Worm (Caenorhabditis elegans) whole organism, early embryonic: ENCODE results near the gene srw-60.

Experiments
- B0310.2 ChIP-seq: sonication (generic microtip); optimal IDR thresholded peaks from 2 replicates; lab custom pipeline; 2016; ENCODE audit warnings: mild to moderate bottlenecking, missing genetic modification characterization, missing compliant biosample characterization
- F13C5.2 ChIP-seq: sonication (generic microtip); optimal IDR thresholded peaks from 2 replicates; lab custom pipeline; 2017; ENCODE audit warnings: mild to moderate bottlenecking, missing genetic modification characterization, inconsistent platforms, missing compliant biosample characterization
- aly-1 ChIP-seq: sonication (generic microtip); optimal IDR thresholded peaks from 2 replicates; lab custom pipeline; 2016; ENCODE audit warnings: missing genetic modification characterization, missing compliant biosample characterization
- ama-1 ChIP-seq: fragments of 150-350 bp; optimal IDR thresholded peaks from 2 replicates; lab custom pipeline; 2014
- ceh-13 ChIP-seq: fragments of 200-800 bp; sonication (Bioruptor generic); optimal IDR thresholded peaks from 2 replicates; lab custom pipeline; 2018; ENCODE audit warnings: mild to moderate bottlenecking, missing genetic modification characterization, missing compliant biosample characterization
- ceh-36 ChIP-seq: sonication (generic microtip); optimal IDR thresholded peaks from 2 replicates; lab custom pipeline; 2016; ENCODE audit warnings: missing genetic modification characterization, inconsistent platforms, missing compliant biosample characterization
- ets-7 ChIP-seq: sonication (generic microtip); optimal IDR thresholded peaks from 2 replicates; lab custom pipeline; 2016; ENCODE audit warnings: missing genotype, missing genetic modification characterization, missing compliant biosample characterization
- flt-1 ChIP-seq: fragments of 200-800 bp; sonication (Bioruptor generic); IDR thresholded peaks from 2 replicates; pipeline ENCODE4 v1.3.6; 2022; ENCODE audit warnings: missing genetic modification characterization, missing compliant biosample characterization
- hmbx-1 ChIP-seq: sonication (generic microtip); optimal IDR thresholded peaks from 2 replicates; lab custom pipeline; 2016; ENCODE audit warnings: mild to moderate bottlenecking, missing genetic modification characterization, missing compliant biosample characterization
- hmg-4 ChIP-seq: fragments of 200-800 bp; sonication (Bioruptor generic); optimal IDR thresholded peaks from 2 replicates; lab custom pipeline; 2018; ENCODE audit warnings: mild to moderate bottlenecking, missing genetic modification characterization, missing compliant biosample characterization
- hnd-1 ChIP-seq: sonication (generic microtip); optimal IDR thresholded peaks from 2 replicates; lab custom pipeline; 2016; ENCODE audit warnings: missing genetic modification characterization, missing compliant biosample characterization
- pes-1 ChIP-seq: fragments of 200-800 bp; sonication (Bioruptor generic); IDR thresholded peaks from 2 replicates; pipeline ENCODE4 v1.3.6; 2022; ENCODE audit warnings: missing genetic modification reagents, missing genetic modification characterization, missing compliant biosample characterization
- scrt-1 ChIP-seq: fragments of 200-800 bp; sonication (Bioruptor generic); IDR thresholded peaks from 2 replicates; pipeline ENCODE4 v1.3.6; 2022; ENCODE audit warnings: missing genetic modification characterization, missing compliant biosample characterization
- sea-1 ChIP-seq: fragments of 200-800 bp; sonication (Bioruptor generic); conservative IDR thresholded peaks from 2 replicates; pipeline ENCODE4 v1.3.6; 2022; ENCODE audit warnings: missing genetic modification characterization, missing compliant biosample characterization
- tbx-11 ChIP-seq: fragments of 200-800 bp; sonication (Bioruptor generic); IDR thresholded peaks from 2 replicates; pipeline ENCODE4 v1.3.6; 2022; ENCODE audit warnings: missing genetic modification characterization, missing compliant biosample characterization
- tbx-37 ChIP-seq: fragments of 200-800 bp; sonication (Bioruptor generic); conservative IDR thresholded peaks from 2 replicates; pipeline ENCODE4 v1.3.6; 2022; ENCODE audit warnings: missing genetic modification reagents, missing genetic modification characterization, missing compliant biosample characterization
- tra-4 ChIP-seq: sonication (generic microtip); optimal IDR thresholded peaks from 2 replicates; lab custom pipeline; 2017; ENCODE audit warnings: missing genetic modification characterization, missing compliant biosample characterization

The srw-60 gene

DNA sequence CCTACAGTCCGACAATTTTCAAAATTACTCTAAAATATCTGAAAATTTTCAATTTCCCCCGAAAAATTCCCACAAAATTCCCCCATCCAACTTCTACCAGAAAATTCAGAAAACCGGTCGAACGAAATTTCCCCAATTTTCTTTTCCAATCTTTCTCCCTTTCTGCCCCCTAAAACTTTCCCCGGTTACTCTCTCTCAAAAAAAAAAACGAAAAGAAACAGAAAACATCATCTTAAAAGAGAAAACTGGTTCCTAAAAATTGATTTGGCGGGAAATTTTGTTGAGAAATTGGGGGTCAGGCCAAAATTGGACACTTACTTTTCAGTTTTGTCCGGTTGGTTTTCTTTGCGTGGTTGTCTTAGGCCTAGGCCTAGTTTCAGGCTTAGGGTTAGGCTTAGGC is 19.2 kb downstream of the srw-60 start:
- TF ChIP-seq scrt-1, result no peak
- TF ChIP-seq hnd-1 (tag; lab: Kevin White, UChicago), result no peak
- TF ChIP-seq tra-4 (tag; lab: Kevin White, UChicago), result no peak

DNA sequence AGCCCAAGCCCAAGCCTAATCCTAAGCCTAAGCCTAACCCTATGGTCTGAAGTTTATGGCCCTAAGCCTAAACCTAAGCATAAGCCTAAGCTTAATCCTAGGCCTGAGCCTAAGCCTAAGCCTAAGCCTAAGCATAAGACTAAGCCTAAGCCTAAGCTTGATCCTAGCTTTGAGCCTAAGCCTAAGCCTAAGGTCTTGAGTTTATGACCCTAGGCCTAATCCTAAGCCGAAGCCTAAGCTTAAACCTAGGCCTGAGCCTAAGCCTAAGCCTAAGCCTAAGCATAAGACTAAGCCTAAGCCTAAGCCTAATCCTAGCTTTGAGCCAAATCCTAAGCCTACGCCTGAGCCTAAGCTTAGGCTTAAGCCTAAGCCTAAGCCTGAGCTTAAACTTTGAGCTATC is 20.7 kb downstream of the srw-60 start:
- TF ChIP-seq F13C5.2, result no peak
- no peak for TF ChIP-seq B0310.2 (tag; lab: Kevin White, UChicago)
- TF ChIP-seq tra-4 (tag; lab: Kevin White, UChicago), result no peak
- no peak for TF ChIP-seq pes-1 (GFP tag; lab: Robert Waterston, UW)
- no peak for TF ChIP-seq sea-1 (GFP tag; lab: Robert Waterston, UW)
- no peak for TF ChIP-seq ama-1
- no peak for TF ChIP-seq scrt-1
- TF ChIP-seq ceh-36 (tag; lab: Kevin White, UChicago), result peak; percentile 95

DNA sequence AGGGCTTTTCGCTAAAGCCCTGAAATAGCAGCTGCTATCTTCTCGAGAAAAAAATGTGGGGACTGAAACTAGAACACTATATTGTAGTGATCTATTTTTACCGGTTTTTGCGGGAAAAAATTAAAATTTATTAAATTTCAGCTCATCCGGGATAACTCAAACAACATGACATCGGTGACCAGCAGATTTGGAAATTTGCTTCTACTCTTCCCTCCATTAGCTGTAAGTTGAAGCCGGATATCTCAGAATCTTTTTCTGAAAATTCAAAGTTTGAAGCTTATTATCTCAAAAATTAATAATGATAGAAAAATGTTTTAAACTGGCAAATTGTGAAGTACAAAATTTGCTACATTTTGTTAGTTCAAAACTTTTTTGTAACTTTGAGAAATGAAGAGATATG is 26.0 kb downstream of the srw-60 start:
- no peak for TF ChIP-seq aly-1
- TF ChIP-seq tra-4 (tag; lab: Kevin White, UChicago), result no peak
- no peak for TF ChIP-seq hnd-1 (tag; lab: Kevin White, UChicago)
- no peak for TF ChIP-seq ets-7 (tag; lab: Kevin White, UChicago)
- no peak for TF ChIP-seq tbx-37 (GFP tag; lab: Robert Waterston, UW)
- no peak for TF ChIP-seq F13C5.2
- no peak for TF ChIP-seq ama-1
- no peak for TF ChIP-seq flt-1

DNA sequence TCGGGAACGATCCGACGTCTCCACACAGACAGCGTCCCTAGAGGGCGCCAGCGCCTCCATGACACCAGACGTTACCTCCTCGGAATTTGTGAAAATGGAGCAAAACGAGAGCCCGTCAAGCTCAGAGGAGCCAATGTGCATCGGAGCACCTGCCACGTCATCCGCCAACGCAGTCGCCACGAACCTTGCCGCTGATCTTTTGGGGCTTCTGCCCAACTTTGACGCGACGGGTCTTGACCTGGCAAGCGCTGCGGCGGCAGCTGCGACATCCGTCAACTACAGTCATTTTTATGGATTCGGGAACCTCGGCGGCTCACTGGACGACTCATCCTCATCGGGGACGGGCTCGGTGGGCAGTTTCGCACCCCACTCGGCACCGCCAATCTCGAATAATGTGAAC is 27.0 kb downstream of the srw-60 start:
- TF ChIP-seq tbx-37 (GFP tag; lab: Robert Waterston, UW), result no peak
- no peak for TF ChIP-seq tbx-11
- TF ChIP-seq sea-1 (GFP tag; lab: Robert Waterston, UW), result no peak
- no peak for TF ChIP-seq ama-1

DNA sequence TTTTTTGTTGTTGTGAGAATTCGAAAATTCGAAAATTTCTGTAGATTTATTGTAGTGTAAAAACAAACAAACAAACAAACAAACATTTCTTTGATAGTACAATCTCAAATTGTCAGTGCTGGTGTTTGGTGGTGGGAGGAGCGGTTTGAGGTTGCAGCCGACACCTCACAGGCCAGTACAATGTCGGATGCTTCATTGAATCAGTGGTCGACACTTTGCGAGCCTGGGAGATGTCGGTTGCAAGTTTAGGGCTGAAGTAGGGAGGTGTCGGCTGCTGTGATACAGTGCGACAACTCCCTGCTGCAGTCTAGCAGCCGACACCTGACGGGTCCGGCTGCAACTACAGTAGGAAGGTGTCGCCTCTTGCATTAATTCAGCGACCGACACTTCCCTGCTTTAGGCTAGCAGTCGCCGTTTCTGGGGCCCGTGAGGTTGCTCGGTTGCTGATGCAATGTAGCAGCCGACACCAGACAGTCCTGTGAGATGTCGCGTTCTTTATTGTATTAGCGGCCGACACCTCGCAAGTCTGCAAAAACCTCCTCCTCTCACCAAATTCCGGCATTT is 27.6 kb downstream of the srw-60 start:
- no peak for TF ChIP-seq B0310.2 (tag; lab: Kevin White, UChicago)
- TF ChIP-seq hnd-1 (tag; lab: Kevin White, UChicago), result no peak
- no peak for TF ChIP-seq sea-1 (GFP tag; lab: Robert Waterston, UW)
- TF ChIP-seq ceh-36 (tag; lab: Kevin White, UChicago), result no peak
- no peak for TF ChIP-seq aly-1
- TF ChIP-seq tbx-11, result no peak
- TF ChIP-seq pes-1 (GFP tag; lab: Robert Waterston, UW), result no peak
- no peak for TF ChIP-seq hmbx-1 (tag; lab: Kevin White, UChicago)
- TF ChIP-seq tbx-37 (GFP tag; lab: Robert Waterston, UW), result no peak
- TF ChIP-seq ceh-13 (GFP tag; lab: Kevin White, UChicago), result no peak
- no peak for TF ChIP-seq tra-4 (tag; lab: Kevin White, UChicago)
- TF ChIP-seq scrt-1, result no peak
- no peak for TF ChIP-seq F13C5.2
- no peak for TF ChIP-seq ets-7 (tag; lab: Kevin White, UChicago)
- no peak for TF ChIP-seq ama-1
- no peak for TF ChIP-seq flt-1
- TF ChIP-seq hmg-4 (GFP tag; lab: Kevin White, UChicago), result no peak

DNA sequence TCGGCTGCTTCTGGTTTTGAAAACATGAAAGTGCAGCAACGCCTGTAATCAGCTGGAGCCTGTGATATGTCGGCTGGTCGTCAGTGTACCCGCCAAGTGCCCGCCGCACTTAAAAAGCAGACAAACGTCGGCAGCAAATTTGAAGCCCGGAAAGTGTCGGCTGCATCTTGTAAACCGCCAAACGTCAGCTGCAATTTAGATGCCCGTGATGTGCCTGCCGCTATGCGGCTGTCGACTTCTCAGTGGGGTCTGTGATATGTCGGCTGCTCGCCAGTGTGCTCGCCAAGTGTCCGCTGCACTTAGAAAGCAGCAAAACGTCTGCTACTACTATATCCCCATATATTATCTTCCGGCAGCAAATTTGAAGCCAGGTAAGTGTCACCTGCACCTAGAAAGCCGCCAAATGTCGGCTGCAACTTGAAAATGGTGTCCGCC is 28.7 kb downstream of the srw-60 start:
- TF ChIP-seq hnd-1 (tag; lab: Kevin White, UChicago) (no peak), tra-4 (tag; lab: Kevin White, UChicago) (no peak), hmg-4 (GFP tag; lab: Kevin White, UChicago) (no peak), F13C5.2 (no peak), ama-1 (no peak), sea-1 (GFP tag; lab: Robert Waterston, UW) (no peak), tbx-37 (GFP tag; lab: Robert Waterston, UW) (no peak), ceh-13 (GFP tag; lab: Kevin White, UChicago) (no peak), ceh-36 (tag; lab: Kevin White, UChicago) (no peak), scrt-1 (no peak), pes-1 (GFP tag; lab: Robert Waterston, UW) (no peak), tbx-11 (no peak), flt-1 (no peak), aly-1 (no peak), hmbx-1 (tag; lab: Kevin White, UChicago) (no peak)

DNA sequence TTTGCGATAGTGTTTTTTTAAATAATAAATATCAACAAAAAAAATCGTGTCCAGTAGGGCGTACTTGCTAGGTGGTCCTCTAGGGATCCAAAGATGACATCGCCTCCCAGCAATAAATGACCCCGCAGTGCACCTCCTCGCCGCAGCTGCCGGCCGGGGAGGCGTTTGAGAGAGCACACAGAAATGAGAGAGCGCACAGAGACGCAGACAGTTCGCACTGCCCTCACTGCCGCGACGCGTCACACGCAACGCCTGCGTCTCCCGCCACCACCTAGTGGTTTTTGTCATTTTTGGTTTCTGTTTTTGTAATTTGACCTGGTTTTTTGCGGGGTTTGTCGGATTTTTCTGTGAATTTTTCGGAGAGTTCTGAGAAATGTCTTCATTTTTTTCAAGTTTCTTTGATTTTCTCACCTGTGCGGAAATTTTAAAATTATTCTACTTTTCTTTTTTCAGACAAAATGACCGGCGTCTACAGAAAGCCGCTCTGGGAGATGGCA is 29.5 kb downstream of the srw-60 start, which contains the start of gene lido-7:
TSS of gene lido-7 (plus strand) at position 447 of the 497 bp plus-strand sequence.
- TF ChIP-seq F13C5.2 (no peak), B0310.2 (tag; lab: Kevin White, UChicago) (no peak), tra-4 (tag; lab: Kevin White, UChicago) (no peak), aly-1 (no peak), hnd-1 (tag; lab: Kevin White, UChicago) (no peak), tbx-37 (GFP tag; lab: Robert Waterston, UW) (no peak), hmg-4 (GFP tag; lab: Kevin White, UChicago) (no peak), ceh-36 (tag; lab: Kevin White, UChicago) (no peak), hmbx-1 (tag; lab: Kevin White, UChicago) (no peak), ets-7 (tag; lab: Kevin White, UChicago) (no peak), ceh-13 (GFP tag; lab: Kevin White, UChicago) (no peak), sea-1 (GFP tag; lab: Robert Waterston, UW) (no peak), pes-1 (GFP tag; lab: Robert Waterston, UW) (no peak), tbx-11 (no peak), scrt-1 (no peak), ama-1 (no peak), flt-1 (no peak)

DNA sequence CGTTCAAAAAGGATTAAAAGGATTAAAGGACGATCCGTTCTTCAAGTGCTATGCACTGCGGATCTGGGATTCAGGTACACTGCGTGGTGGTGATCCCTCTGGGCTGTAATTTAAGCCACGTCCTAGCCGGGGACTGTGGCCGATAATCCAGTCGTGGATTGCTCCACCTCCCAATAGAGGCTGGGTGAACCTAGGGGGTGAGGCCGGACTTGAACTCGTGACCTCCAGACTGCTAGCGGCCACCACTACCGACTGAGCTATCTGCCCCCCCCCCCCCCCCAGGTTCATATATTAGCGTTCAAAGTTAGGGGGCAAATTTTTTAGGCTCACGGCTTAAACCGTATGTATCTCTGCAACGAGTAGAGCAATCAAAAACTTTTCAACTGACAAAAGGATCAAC is 30.7 kb downstream of the srw-60 start:
- peak; percentile 39 for TF ChIP-seq ceh-36 (tag; lab: Kevin White, UChicago)
